1 fruit fly cellular context compared by ENCODE assay signal in the genomic region with DNA sequence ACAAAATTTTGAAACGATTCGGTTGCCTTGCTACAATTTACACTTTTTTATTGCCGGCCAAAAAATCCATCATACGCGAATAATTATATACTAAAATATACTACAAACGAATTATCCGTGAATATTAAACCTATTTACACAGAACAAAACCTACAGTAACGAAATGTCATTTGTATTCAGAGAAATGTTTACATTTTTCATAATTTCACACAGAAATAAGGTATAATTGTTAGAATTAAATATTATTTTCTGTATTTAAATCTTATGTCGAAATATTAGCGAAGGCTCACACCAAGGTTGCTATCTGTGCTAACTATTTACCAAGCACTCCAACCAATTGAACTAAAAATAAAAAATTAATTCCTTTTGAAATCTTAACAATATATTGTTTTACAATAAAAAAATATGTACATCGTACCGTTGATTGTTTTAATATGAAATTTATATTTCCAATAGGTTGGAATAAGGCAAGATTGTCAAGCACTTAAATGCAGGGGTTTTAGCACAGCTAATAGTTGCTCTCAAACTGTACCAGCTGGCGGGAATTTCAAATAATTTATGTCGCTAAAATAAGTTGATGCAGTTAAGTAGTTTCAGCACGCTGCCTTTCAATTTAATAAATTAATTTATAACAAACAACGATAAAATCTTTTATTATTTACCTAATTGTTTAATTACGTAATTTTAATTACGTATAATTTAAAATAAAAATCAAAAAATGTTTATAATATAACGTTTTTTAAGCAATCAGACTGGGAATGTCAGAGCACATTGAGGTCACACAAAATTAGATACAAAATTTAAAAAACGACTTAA.
TF ChIP-seq lines count a peak whose summit lies in the region.

TSS of gene Gem3 (minus strand) at position 51 of the 816 bp plus-strand sequence.
TSS of gene CG32061 (plus strand) at position 766 of the 816 bp plus-strand sequence.

TF ChIP-seq in whole organism, embryonic, 481 proteins besides CTCF, POLR2A, EP300 and RAD21 (continued from another document):
- TF ChIP-seq E2f2 (GFP tag; IDR thresholded peaks at IDR 0.05; lab: Robert Waterston, UW): peak; percentile 89
- peak; percentile 6 for TF ChIP-seq CG9797 (GFP tag; optimal IDR thresholded peaks at IDR 0.05; lab: Kevin White, UChicago)
- TF ChIP-seq trem (tag; optimal IDR thresholded peaks at IDR 0.05; lab: Kevin White, UChicago): peak; percentile 20
- TF ChIP-seq Dip2 (GFP tag; IDR thresholded peaks at IDR 0.05; lab: Robert Waterston, UW): no peak
- TF ChIP-seq ERR (GFP tag; optimal IDR thresholded peaks at IDR 0.05; lab: Kevin White, UChicago): no peak
- no peak for TF ChIP-seq gsb (GFP tag; IDR thresholded peaks at IDR 0.05; lab: Robert Waterston, UW)
- peak; percentile 52 for TF ChIP-seq CG8478 (optimal IDR thresholded peaks at IDR 0.05; lab: Kevin White, UChicago)
- TF ChIP-seq Dp (GFP tag; optimal IDR thresholded peaks at IDR 0.05; lab: Kevin White, UChicago): peak; percentile 66
